Worm (Caenorhabditis elegans): ENCODE data around the gene R57.2.
A peak's percentile ranks its signal among the peaks of the same experiment; 100 is the strongest.
"Not testable (repeated sequence)": the region's sequence is repeated elsewhere in the genome, so short reads cannot be mapped to it uniquely, and the experiment has no call there.

Gene R57.2

DNA sequence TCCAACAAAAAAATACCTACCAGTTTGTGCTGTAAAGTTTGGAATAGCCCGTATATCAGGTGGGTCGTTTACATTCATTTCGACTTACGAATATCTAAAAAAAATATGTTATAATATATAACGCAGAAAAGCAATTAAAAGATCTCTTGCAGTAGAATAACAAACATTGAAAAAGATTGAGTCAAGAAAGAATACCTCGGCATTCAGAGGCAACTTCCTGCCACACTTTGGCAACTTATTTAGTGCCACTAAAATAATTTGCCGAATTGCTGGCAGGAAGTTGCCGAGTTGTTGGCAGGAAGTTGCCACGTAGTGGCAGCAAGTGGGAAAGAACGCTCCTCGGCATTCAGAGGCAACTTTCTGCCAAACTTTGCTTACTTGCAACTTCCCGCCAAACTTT is 50.1 kb downstream of the R57.2 start, which contains the start of gene C04E7.3:
C04E7.3 (minus strand) TSS at position 101 of the 400 bp plus-strand sequence.
- TF ChIP-seq skn-1 (tag; optimal IDR thresholded peaks at IDR 0.05); nhr-76 (tag; optimal IDR thresholded peaks at IDR 0.05); lin-13 (GFP tag; optimal IDR thresholded peaks at IDR 0.05): not testable (repeated sequence)

DNA sequence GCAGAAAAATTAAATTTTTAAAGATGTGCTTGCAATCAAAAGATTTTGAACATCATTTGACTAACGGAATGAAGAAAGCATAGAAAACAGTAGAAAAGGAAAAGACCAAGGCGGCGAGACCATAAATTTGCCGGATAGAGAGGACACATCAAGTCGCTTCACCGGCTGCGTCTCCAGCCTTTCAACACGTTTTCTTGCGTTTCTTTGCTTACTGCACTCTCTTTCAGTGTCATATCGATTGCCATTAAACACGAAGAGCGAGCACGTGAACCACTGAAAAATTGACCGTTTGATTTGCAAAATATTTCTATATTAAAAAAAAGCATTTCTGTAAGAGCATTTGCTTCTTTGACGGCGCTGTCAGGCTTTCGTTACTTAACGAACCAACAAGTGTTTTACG is 51.1 kb downstream of the R57.2 start:
- TF ChIP-seq mxl-2 (GFP tag; conservative IDR thresholded peaks at IDR 0.05) (no peak), zfp-3 (GFP tag; conservative IDR thresholded peaks at IDR 0.05) (no peak), nhr-77 (tag; optimal IDR thresholded peaks at IDR 0.05) (no peak), nhr-41 (GFP tag; IDR thresholded peaks at IDR 0.05) (no peak), nhr-25 (tag; optimal IDR thresholded peaks at IDR 0.05; ENCODE audit: borderline replicate concordance, insufficient read depth) (no peak), hlh-11 (tag; optimal IDR thresholded peaks at IDR 0.05) (peak; percentile 27), egl-43 (GFP tag; IDR thresholded peaks at IDR 0.05) (0 out of 2 replicates have a peak, but pooled peaks have one; percentile 14), nhr-6 (tag; optimal IDR thresholded peaks at IDR 0.05) (no peak), ztf-7 (tag; optimal IDR thresholded peaks at IDR 0.05) (no peak), lin-15B (tag; optimal IDR thresholded peaks at IDR 0.05) (no peak), zip-2 (tag; optimal IDR thresholded peaks at IDR 0.05) (no peak), Y48G9A.11 (GFP tag; IDR thresholded peaks at IDR 0.05) (no peak), gei-8 (GFP tag; optimal IDR thresholded peaks at IDR 0.05) (no peak), nhr-237 (tag; optimal IDR thresholded peaks at IDR 0.05) (no peak), daf-12 (tag; optimal IDR thresholded peaks at IDR 0.05) (no peak), sdz-12 (GFP tag; optimal IDR thresholded peaks at IDR 0.05) (no peak), T20F7.1 (GFP tag; optimal IDR thresholded peaks at IDR 0.05) (no peak), ctbp-1 (GFP tag; IDR thresholded peaks at IDR 0.05) (no peak), lsy-2 (tag; optimal IDR thresholded peaks at IDR 0.05) (peak in 1 of 2 experiments; percentile 49), nhr-102 (tag; optimal IDR thresholded peaks at IDR 0.05) (no peak), lin-38 (GFP tag; IDR thresholded peaks at IDR 0.05) (no peak), F37D6.2 (tag; optimal IDR thresholded peaks at IDR 0.05) (no peak), lir-3 (tag; optimal IDR thresholded peaks at IDR 0.05) (no peak), nhr-76 (tag; optimal IDR thresholded peaks at IDR 0.05) (no peak), ama-1 (optimal IDR thresholded peaks at IDR 0.05) (no peak), ceh-82 (tag; optimal IDR thresholded peaks at IDR 0.05) (no peak), snpc-1.2 (GFP tag; IDR thresholded peaks at IDR 0.05) (no peak), ceh-20 (GFP tag; IDR thresholded peaks at IDR 0.05) (no peak), daf-8 (GFP tag; IDR thresholded peaks at IDR 0.05) (no peak), ceh-44 (GFP tag; IDR thresholded peaks at IDR 0.05) (no peak), F49E8.2 (tag; optimal IDR thresholded peaks at IDR 0.05; ENCODE audit: borderline replicate concordance) (no peak), vab-7 (GFP tag; IDR thresholded peaks at IDR 0.05) (no peak), nhr-28 (tag; optimal IDR thresholded peaks at IDR 0.05) (peak; percentile 9), nhr-42 (GFP tag; IDR thresholded peaks at IDR 0.05) (no peak), tra-1 (GFP tag; IDR thresholded peaks at IDR 0.05) (no peak), fkh-10 (GFP tag; optimal IDR thresholded peaks at IDR 0.05) (no peak), tag-97 (GFP tag; IDR thresholded peaks at IDR 0.05) (no peak), mdt-29 (GFP tag; IDR thresholded peaks at IDR 0.05) (no peak), jun-1 (tag; optimal IDR thresholded peaks at IDR 0.05) (no peak), hif-1 (tag; optimal IDR thresholded peaks at IDR 0.05) (no peak), lin-39 (tag; optimal IDR thresholded peaks at IDR 0.05) (no peak), madf-5 (GFP tag; IDR thresholded peaks at IDR 0.05) (no peak), mes-2 (tag; optimal IDR thresholded peaks at IDR 0.05; ENCODE audit: poor library complexity, severe bottlenecking) (peak; percentile 15), saeg-2 (GFP tag; IDR thresholded peaks at IDR 0.05) (no peak), zip-11 (GFP tag; IDR thresholded peaks at IDR 0.05) (no peak), mxl-3 (GFP tag; optimal IDR thresholded peaks at IDR 0.05) (no peak), dpl-1 (GFP tag; optimal IDR thresholded peaks at IDR 0.05) (no peak), pqm-1 (tag; optimal IDR thresholded peaks at IDR 0.05) (no peak)
